Worm (Caenorhabditis elegans): Measurements from ENCODE around the gene R01E6.2.

DNA sequence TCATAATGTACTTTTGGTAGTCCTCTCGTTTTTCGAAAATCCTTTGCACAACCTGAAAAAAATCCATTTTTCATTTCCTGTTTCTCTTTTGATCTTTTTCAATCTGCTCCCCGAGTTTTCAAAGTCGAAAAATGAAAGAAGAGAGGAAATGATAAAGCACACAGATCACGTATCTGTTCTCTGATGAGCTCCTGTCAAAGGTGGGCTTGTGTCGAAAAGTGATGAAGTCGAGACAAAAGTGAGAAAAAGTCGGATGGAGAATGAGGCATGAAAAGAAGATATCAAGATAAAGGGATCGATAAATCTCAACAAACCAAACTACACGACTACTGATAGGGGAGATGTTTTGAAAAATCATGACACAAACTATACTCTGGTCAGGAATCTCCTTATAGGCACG, 11.2 kb downstream of the R01E6.2 start:
- TF ChIP-seq him-1 (tag; optimal IDR thresholded peaks at IDR 0.05) (no peak), dao-5 (tag; optimal IDR thresholded peaks at IDR 0.05) (no peak), W03F9.2 (tag; optimal IDR thresholded peaks at IDR 0.05) (no peak)

All from whole organism, L4/young adult.